Worm (Caenorhabditis elegans) whole organism, early embryonic: Measurements from ENCODE around the gene srd-51.

Experiments used
- B0310.2 ChIP-seq: sonication (generic microtip); optimal IDR thresholded peaks from 2 replicates; lab custom pipeline; 2016; ENCODE audit warnings: mild to moderate bottlenecking, missing genetic modification characterization, missing compliant biosample characterization
- F13C5.2 ChIP-seq: sonication (generic microtip); optimal IDR thresholded peaks from 2 replicates; lab custom pipeline; 2017; ENCODE audit warnings: mild to moderate bottlenecking, missing genetic modification characterization, inconsistent platforms, missing compliant biosample characterization
- aly-1 ChIP-seq: sonication (generic microtip); optimal IDR thresholded peaks from 2 replicates; lab custom pipeline; 2016; ENCODE audit warnings: missing genetic modification characterization, missing compliant biosample characterization
- ama-1 ChIP-seq: fragments of 150-350 bp; optimal IDR thresholded peaks from 2 replicates; lab custom pipeline; 2014
- ceh-13 ChIP-seq: fragments of 200-800 bp; sonication (Bioruptor generic); optimal IDR thresholded peaks from 2 replicates; lab custom pipeline; 2018; ENCODE audit warnings: mild to moderate bottlenecking, missing genetic modification characterization, missing compliant biosample characterization
- ceh-36 ChIP-seq: sonication (generic microtip); optimal IDR thresholded peaks from 2 replicates; lab custom pipeline; 2016; ENCODE audit warnings: missing genetic modification characterization, inconsistent platforms, missing compliant biosample characterization
- ets-7 ChIP-seq: sonication (generic microtip); optimal IDR thresholded peaks from 2 replicates; lab custom pipeline; 2016; ENCODE audit warnings: missing genotype, missing genetic modification characterization, missing compliant biosample characterization
- flt-1 ChIP-seq: fragments of 200-800 bp; sonication (Bioruptor generic); IDR thresholded peaks from 2 replicates; pipeline ENCODE4 v1.3.6; 2022; ENCODE audit warnings: missing genetic modification characterization, missing compliant biosample characterization
- hmbx-1 ChIP-seq: sonication (generic microtip); optimal IDR thresholded peaks from 2 replicates; lab custom pipeline; 2016; ENCODE audit warnings: mild to moderate bottlenecking, missing genetic modification characterization, missing compliant biosample characterization
- hmg-4 ChIP-seq: fragments of 200-800 bp; sonication (Bioruptor generic); optimal IDR thresholded peaks from 2 replicates; lab custom pipeline; 2018; ENCODE audit warnings: mild to moderate bottlenecking, missing genetic modification characterization, missing compliant biosample characterization
- hnd-1 ChIP-seq: sonication (generic microtip); optimal IDR thresholded peaks from 2 replicates; lab custom pipeline; 2016; ENCODE audit warnings: missing genetic modification characterization, missing compliant biosample characterization
- pes-1 ChIP-seq: fragments of 200-800 bp; sonication (Bioruptor generic); IDR thresholded peaks from 2 replicates; pipeline ENCODE4 v1.3.6; 2022; ENCODE audit warnings: missing genetic modification reagents, missing genetic modification characterization, missing compliant biosample characterization
- scrt-1 ChIP-seq: fragments of 200-800 bp; sonication (Bioruptor generic); IDR thresholded peaks from 2 replicates; pipeline ENCODE4 v1.3.6; 2022; ENCODE audit warnings: missing genetic modification characterization, missing compliant biosample characterization
- sea-1 ChIP-seq: fragments of 200-800 bp; sonication (Bioruptor generic); conservative IDR thresholded peaks from 2 replicates; pipeline ENCODE4 v1.3.6; 2022; ENCODE audit warnings: missing genetic modification characterization, missing compliant biosample characterization
- tbx-11 ChIP-seq: fragments of 200-800 bp; sonication (Bioruptor generic); IDR thresholded peaks from 2 replicates; pipeline ENCODE4 v1.3.6; 2022; ENCODE audit warnings: missing genetic modification characterization, missing compliant biosample characterization
- tbx-37 ChIP-seq: fragments of 200-800 bp; sonication (Bioruptor generic); conservative IDR thresholded peaks from 2 replicates; pipeline ENCODE4 v1.3.6; 2022; ENCODE audit warnings: missing genetic modification reagents, missing genetic modification characterization, missing compliant biosample characterization
- tra-4 ChIP-seq: sonication (generic microtip); optimal IDR thresholded peaks from 2 replicates; lab custom pipeline; 2017; ENCODE audit warnings: missing genetic modification characterization, missing compliant biosample characterization

srd-51 gene

ce11 chrX:13451578-13451977, 33.1 kb downstream of the srd-51 start, which contains the start of gene F02D10.6:
Gene F02D10.6, minus strand, starts transcription at chrX:13451678.
- no peak for TF ChIP-seq hmg-4 (GFP tag; lab: Kevin White, UChicago)
- no peak for TF ChIP-seq ceh-13
- TF ChIP-seq ets-7 (tag; lab: Kevin White, UChicago), result no peak
- TF ChIP-seq F13C5.2 (tag; lab: Kevin White, UChicago), result no peak

DNA sequence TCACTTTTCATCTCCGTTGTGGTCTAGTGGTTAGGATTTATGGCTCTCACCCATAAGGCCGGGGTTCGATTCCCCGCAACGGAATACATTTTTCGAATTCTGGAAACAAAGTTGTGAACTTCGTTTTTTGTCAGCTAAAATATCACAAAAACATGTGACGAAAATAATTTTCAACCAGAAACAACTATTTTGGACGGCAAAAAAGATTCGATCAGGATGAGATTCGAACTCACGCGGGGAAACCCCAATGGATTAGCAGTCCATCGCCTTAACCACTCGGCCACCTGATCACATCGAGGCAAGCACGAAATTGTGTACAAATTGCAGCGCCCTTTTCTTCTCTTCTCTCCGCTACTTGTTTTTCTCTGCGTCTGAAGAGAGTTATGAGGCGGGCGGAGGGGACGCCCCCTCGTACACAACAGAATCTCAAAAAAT, 36.0 kb downstream of the srd-51 start:
- TF ChIP-seq pes-1 (GFP tag; lab: Robert Waterston, UW) (peak; percentile 85), sea-1 (GFP tag; lab: Robert Waterston, UW) (0 out of 2 replicates have a peak, but pooled peaks have one; percentile 41), ets-7 (tag; lab: Kevin White, UChicago) (peak; percentile 13), ceh-36 (tag; lab: Kevin White, UChicago) (peak; percentile 76), F13C5.2 (tag; lab: Kevin White, UChicago) (peak; percentile 84), hnd-1 (tag; lab: Kevin White, UChicago) (peak; percentile 48), aly-1 (tag; lab: Kevin White, UChicago) (peak; percentile 79), scrt-1 (peak; percentile 75), tbx-11 (GFP tag; lab: Robert Waterston, UW) (0 out of 2 replicates have a peak, but pooled peaks have one; percentile 61), tbx-37 (GFP tag; lab: Robert Waterston, UW) (peak; percentile 55), ceh-13 (peak; percentile 64), hmbx-1 (tag; lab: Kevin White, UChicago) (peak; percentile 23)

ce11 chrX:13446418-13446817, 38.3 kb downstream of the srd-51 start, which contains the start of gene set-8:
Gene set-8, plus strand, starts transcription at chrX:13446718.
- TF ChIP-seq ama-1 (lab: Kevin White, UChicago) (no peak), tbx-37 (GFP tag; lab: Robert Waterston, UW) (no peak), sea-1 (GFP tag; lab: Robert Waterston, UW) (no peak), tbx-11 (GFP tag; lab: Robert Waterston, UW) (no peak), pes-1 (GFP tag; lab: Robert Waterston, UW) (no peak), aly-1 (tag; lab: Kevin White, UChicago) (no peak), hmbx-1 (tag; lab: Kevin White, UChicago) (no peak), ceh-13 (no peak), flt-1 (GFP tag; lab: Robert Waterston, UW) (no peak), scrt-1 (no peak), hmg-4 (GFP tag; lab: Kevin White, UChicago) (no peak), tra-4 (tag; lab: Kevin White, UChicago) (no peak), B0310.2 (tag; lab: Kevin White, UChicago) (no peak), ets-7 (tag; lab: Kevin White, UChicago) (no peak), hnd-1 (tag; lab: Kevin White, UChicago) (no peak), ceh-36 (tag; lab: Kevin White, UChicago) (no peak), F13C5.2 (tag; lab: Kevin White, UChicago) (no peak)

DNA sequence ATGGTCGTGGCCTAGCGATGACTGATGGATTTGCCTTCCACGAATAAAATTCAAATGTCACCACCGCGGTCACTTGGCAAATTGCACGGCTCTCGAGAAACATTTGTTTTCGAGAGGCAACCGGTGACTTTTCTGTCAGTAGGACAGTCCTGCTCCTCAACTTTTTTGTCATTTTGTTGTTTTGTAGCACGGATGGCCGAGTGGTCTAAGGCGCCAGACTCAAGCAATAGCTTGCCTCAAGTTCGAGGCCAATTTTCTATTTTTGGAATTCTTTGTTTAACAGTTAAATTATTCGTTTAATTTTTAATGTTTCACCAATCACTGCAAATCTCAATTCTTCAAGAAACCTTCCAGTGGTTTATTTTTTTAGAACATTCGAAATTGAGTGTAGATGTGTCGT, 40.4 kb downstream of the srd-51 start:
- no peak for TF ChIP-seq tra-4 (tag; lab: Kevin White, UChicago)
- no peak for TF ChIP-seq pes-1 (GFP tag; lab: Robert Waterston, UW)
- no peak for TF ChIP-seq ets-7 (tag; lab: Kevin White, UChicago)
- TF ChIP-seq aly-1 (tag; lab: Kevin White, UChicago), result no peak
- no peak for TF ChIP-seq F13C5.2 (tag; lab: Kevin White, UChicago)
- TF ChIP-seq ceh-36 (tag; lab: Kevin White, UChicago), result no peak
- no peak for TF ChIP-seq B0310.2 (tag; lab: Kevin White, UChicago)
- TF ChIP-seq flt-1 (GFP tag; lab: Robert Waterston, UW), result no peak
- TF ChIP-seq hmbx-1 (tag; lab: Kevin White, UChicago), result no peak
- no peak for TF ChIP-seq ceh-13
- no peak for TF ChIP-seq hnd-1 (tag; lab: Kevin White, UChicago)
- TF ChIP-seq sea-1 (GFP tag; lab: Robert Waterston, UW), result no peak

DNA sequence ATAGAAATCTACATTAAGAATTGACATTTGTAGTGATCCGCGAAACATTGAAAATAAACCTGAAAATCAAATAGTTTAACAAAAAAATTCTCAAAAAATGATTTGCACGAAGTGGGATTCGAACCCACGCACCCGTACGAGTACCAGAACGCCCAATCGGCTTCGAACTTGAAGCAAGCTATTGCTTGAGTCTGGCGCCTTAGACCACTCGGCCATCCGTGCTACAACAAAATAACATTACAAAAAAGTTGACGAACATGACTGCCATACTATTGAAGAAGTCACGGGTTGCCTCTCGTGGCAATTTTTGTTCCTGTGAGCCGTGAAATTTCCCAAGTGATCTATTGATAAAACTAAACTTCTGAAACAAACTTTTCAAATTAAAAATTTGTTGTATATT, 41.4 kb downstream of the srd-51 start:
- TF ChIP-seq hmg-4 (GFP tag; lab: Kevin White, UChicago) (no peak), scrt-1 (no peak), tbx-11 (GFP tag; lab: Robert Waterston, UW) (no peak), aly-1 (tag; lab: Kevin White, UChicago) (no peak), F13C5.2 (tag; lab: Kevin White, UChicago) (no peak), tbx-37 (GFP tag; lab: Robert Waterston, UW) (no peak), sea-1 (GFP tag; lab: Robert Waterston, UW) (no peak), hmbx-1 (tag; lab: Kevin White, UChicago) (no peak), flt-1 (GFP tag; lab: Robert Waterston, UW) (no peak), ceh-13 (no peak), ets-7 (tag; lab: Kevin White, UChicago) (no peak), ceh-36 (tag; lab: Kevin White, UChicago) (no peak)

ce11 chrX:13442446-13442845, 42.3 kb downstream of the srd-51 start:
- no peak for TF ChIP-seq hnd-1 (tag; lab: Kevin White, UChicago)
- no peak for TF ChIP-seq ceh-13
- 0 out of 2 replicates have a peak, but pooled peaks have one; percentile 41 for TF ChIP-seq sea-1 (GFP tag; lab: Robert Waterston, UW)
- no peak; the same call in 1 of the 2 replicates for TF ChIP-seq tbx-37 (GFP tag; lab: Robert Waterston, UW)
- peak; percentile 22 for TF ChIP-seq hmg-4 (GFP tag; lab: Kevin White, UChicago)
- no peak for TF ChIP-seq ets-7 (tag; lab: Kevin White, UChicago)
- TF ChIP-seq F13C5.2 (tag; lab: Kevin White, UChicago), result peak; percentile 55
- TF ChIP-seq tra-4 (tag; lab: Kevin White, UChicago), result no peak
- no peak for TF ChIP-seq ama-1 (lab: Kevin White, UChicago)
- no peak for TF ChIP-seq aly-1 (tag; lab: Kevin White, UChicago)
- no peak for TF ChIP-seq hmbx-1 (tag; lab: Kevin White, UChicago)
- TF ChIP-seq scrt-1, result no peak
- TF ChIP-seq tbx-11 (GFP tag; lab: Robert Waterston, UW), result no peak
- no peak for TF ChIP-seq B0310.2 (tag; lab: Kevin White, UChicago)
- TF ChIP-seq flt-1 (GFP tag; lab: Robert Waterston, UW), result peak; percentile 32; the same call in 1 of the 2 replicates
- no peak for TF ChIP-seq ceh-36 (tag; lab: Kevin White, UChicago)
- TF ChIP-seq pes-1 (GFP tag; lab: Robert Waterston, UW), result no peak; the same call in 1 of the 2 replicates
